Fruit fly (Drosophila melanogaster): ENCODE data around the gene lmgB.

The lmgB gene

DNA sequence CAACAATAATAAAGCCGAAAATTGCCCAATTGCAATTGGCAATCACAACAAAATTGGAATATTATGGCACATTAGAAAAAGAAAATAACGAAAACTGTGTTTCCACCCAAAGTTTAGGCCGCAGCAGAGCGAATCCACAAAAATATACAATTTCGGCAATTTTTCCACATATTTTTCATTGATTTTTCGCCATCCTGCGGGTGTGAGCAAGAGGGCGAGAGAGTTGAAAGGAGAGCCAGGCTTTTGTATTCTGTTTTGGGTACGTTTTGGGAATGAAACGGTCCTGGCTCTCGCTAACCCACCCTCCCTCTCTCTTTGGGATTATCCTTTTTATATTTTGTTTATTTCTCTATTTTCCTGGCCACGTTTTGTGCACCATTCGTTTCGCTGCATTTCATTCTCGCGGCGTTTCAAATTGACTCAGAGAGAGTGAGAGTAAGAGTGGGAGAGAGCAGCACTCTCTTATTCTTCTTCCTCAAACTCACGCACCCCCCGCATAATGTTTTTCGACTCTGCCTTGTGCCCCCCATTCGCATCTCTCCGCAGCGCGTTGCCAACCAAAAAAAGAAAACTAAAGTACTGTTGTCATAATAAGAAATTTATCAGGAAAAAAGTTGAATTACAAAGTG lies 15.4 kb upstream of the lmgB start (continued):
- TF ChIP-seq toy (GFP tag; IDR thresholded peaks at IDR 0.05) (no peak), CG2712 (tag; optimal IDR thresholded peaks at IDR 0.05) (no peak), eyg (GFP tag; optimal IDR thresholded peaks at IDR 0.05) (no peak), D19A (tag; optimal IDR thresholded peaks at IDR 0.05) (peak; percentile 24), Scr (GFP tag; IDR thresholded peaks at IDR 0.05; ENCODE audit: partially characterized antibody) (no peak), Sox100B (GFP tag; optimal IDR thresholded peaks at IDR 0.05) (no peak), sisA (GFP tag; IDR thresholded peaks at IDR 0.05) (no peak), ato (GFP tag; IDR thresholded peaks at IDR 0.05; ENCODE audit: partially characterized antibody) (no peak), Atf3 (GFP tag; optimal IDR thresholded peaks at IDR 0.05) (no peak), CG14667 (GFP tag; IDR thresholded peaks at IDR 0.05) (no peak), prd (optimal IDR thresholded peaks at IDR 0.05) (no peak), prd (GFP tag; IDR thresholded peaks at IDR 0.05) (no peak), Hsf (GFP tag; optimal IDR thresholded peaks at IDR 0.05) (no peak), Sin3A (optimal IDR thresholded peaks at IDR 0.05) (no peak), CG13287 (GFP tag; IDR thresholded peaks at IDR 0.05; ENCODE audit: partially characterized antibody) (no peak), bsh (GFP tag; optimal IDR thresholded peaks at IDR 0.05) (peak in 1 of 2 experiments; percentile 3), BEAF-32 (GFP tag; optimal IDR thresholded peaks at IDR 0.05) (no peak), CG33557 (GFP tag; optimal IDR thresholded peaks at IDR 0.05) (no peak), CG30403 (GFP tag; optimal IDR thresholded peaks at IDR 0.05) (no peak), Hey (tag; optimal IDR thresholded peaks at IDR 0.05) (no peak), Hr39 (optimal IDR thresholded peaks at IDR 0.05) (no peak), CG15479 (GFP tag; optimal IDR thresholded peaks at IDR 0.05) (peak; percentile 52), Sry-β (GFP tag; optimal IDR thresholded peaks at IDR 0.05) (no peak), CG2889 (GFP tag; IDR thresholded peaks at IDR 0.05) (no peak), CG11504 (tag; optimal IDR thresholded peaks at IDR 0.05) (no peak), CG11398 (GFP tag; optimal IDR thresholded peaks at IDR 0.05) (no peak), CG8765 (GFP tag; IDR thresholded peaks at IDR 0.05) (no peak), maf-S (GFP tag; optimal IDR thresholded peaks at IDR 0.05) (no peak), sens-2 (GFP tag; IDR thresholded peaks at IDR 0.05) (no peak), Blimp-1 (GFP tag; optimal IDR thresholded peaks at IDR 0.05) (peak; percentile 27), H2.0 (GFP tag; IDR thresholded peaks at IDR 0.05) (no peak), pnt (GFP tag; optimal IDR thresholded peaks at IDR 0.05) (no peak), ind (GFP tag; optimal IDR thresholded peaks at IDR 0.05) (no peak), CG17829 (tag; optimal IDR thresholded peaks at IDR 0.05) (peak; percentile 17), MBD-R2 (GFP tag; IDR thresholded peaks at IDR 0.05) (peak; percentile 24; the same call in 1 of the 2 replicates), CG8478 (optimal IDR thresholded peaks at IDR 0.05) (no peak), CG17186 (GFP tag; optimal IDR thresholded peaks at IDR 0.05) (no peak), Stat92E (GFP tag; optimal IDR thresholded peaks at IDR 0.05) (no peak)

- TF ChIP-seq nom (GFP tag; optimal IDR thresholded peaks at IDR 0.05) (peak; percentile 28), eve (GFP tag; optimal IDR thresholded peaks at IDR 0.05) (no peak), Opbp (GFP tag; IDR thresholded peaks at IDR 0.05; ENCODE audit: partially characterized antibody) (no peak), B-H2 (GFP tag; optimal IDR thresholded peaks at IDR 0.05) (no peak), sens (GFP tag) (peak; percentile 69), CG3726 (GFP tag; IDR thresholded peaks at IDR 0.05) (no peak), CG12071 (GFP tag; optimal IDR thresholded peaks at IDR 0.05) (no peak), NC2α (GFP tag; optimal IDR thresholded peaks at IDR 0.05) (no peak), HHEX (GFP tag; optimal IDR thresholded peaks at IDR 0.05) (no peak), CG9727 (GFP tag; optimal IDR thresholded peaks at IDR 0.05) (peak; percentile 13), stwl (tag; optimal IDR thresholded peaks at IDR 0.05) (peak; percentile 67), CG1603 (tag; optimal IDR thresholded peaks at IDR 0.05) (peak; percentile 55), Oli (tag; optimal IDR thresholded peaks at IDR 0.05) (no peak), CG7556 (GFP tag; optimal IDR thresholded peaks at IDR 0.05) (no peak), chn (GFP tag; optimal IDR thresholded peaks at IDR 0.05) (peak; percentile 34), NK7.1 (GFP tag; optimal IDR thresholded peaks at IDR 0.05) (no peak)
Measured at dm6 chr2L:8543102-8543501, 14.7 kb upstream of the lmgB start.
